Worm (Caenorhabditis elegans) whole organism, L4 larva: Measurements from ENCODE around the gene R09D1.14.

ENCODE experiments used
- F26F4.8 ChIP-seq: fragments of 200-800 bp; sonication (Bioruptor generic); conservative IDR thresholded peaks from 2 replicates; pipeline ENCODE4 v1.3.6; 2022; ENCODE audit warnings: missing genetic modification characterization, missing compliant biosample characterization
- F44E2.7 ChIP-seq: fragments of 200-800 bp; sonication (Bioruptor generic); IDR thresholded peaks from 2 replicates; pipeline ENCODE4 v2.1.2; 2022; ENCODE audit warnings: missing genetic modification characterization, missing compliant biosample characterization
- R02D3.7 ChIP-seq: fragments of 150-350 bp; sonication (generic microtip); optimal IDR thresholded peaks from 3 replicates; lab custom pipeline; 2014; ENCODE audit warnings: missing biosample characterization, missing genetic modification characterization
- ZK337.2 ChIP-seq: fragments of 200-800 bp; sonication (Bioruptor generic); IDR thresholded peaks from 2 replicates; pipeline ENCODE4 v1.3.6; 2022; ENCODE audit warnings: missing genetic modification reagents, missing genetic modification characterization, missing compliant biosample characterization
- aha-1 ChIP-seq: fragments of 150-350 bp; peaks from one replicate; lab custom pipeline; 2014; ENCODE audit warnings: missing biosample characterization, missing genetic modification characterization
- aly-2 ChIP-seq: sonication (generic microtip); optimal IDR thresholded peaks from 2 replicates; lab custom pipeline; 2018; ENCODE audit warnings: missing biosample characterization, missing genetic modification characterization
- ceh-28 ChIP-seq: fragments of 150-350 bp; optimal IDR thresholded peaks from 2 replicates; lab custom pipeline; 2014; ENCODE audit warnings: missing biosample characterization, missing genetic modification reagents, missing genetic modification characterization
- ceh-62 ChIP-seq: sonication (generic microtip); optimal IDR thresholded peaks from 2 replicates; lab custom pipeline; 2017; ENCODE audit warnings: missing biosample characterization, missing genetic modification characterization
- ceh-82 ChIP-seq: sonication (generic microtip); optimal IDR thresholded peaks from 2 replicates; lab custom pipeline; 2017; ENCODE audit warnings: missing biosample characterization, missing genetic modification characterization
- ces-1 ChIP-seq: fragments of 150-350 bp; sonication (generic microtip); optimal IDR thresholded peaks from 4 replicates; lab custom pipeline; 2014; ENCODE audit warnings: missing biosample characterization, missing genetic modification reagents, missing genetic modification characterization
- cey-2 ChIP-seq: sonication (generic microtip); optimal IDR thresholded peaks from 3 replicates; lab custom pipeline; 2017; ENCODE audit warnings: missing genetic modification characterization, mild to moderate bottlenecking, missing compliant biosample characterization, antibody characterized with exemption, borderline replicate concordance; ENCODE audit not compliant: insufficient read depth
- ctbp-1 ChIP-seq: fragments of 200-800 bp; sonication (Bioruptor generic); IDR thresholded peaks from 2 replicates; pipeline ENCODE4 v1.3.6; 2022; ENCODE audit warnings: missing genetic modification reagents, missing genetic modification characterization, missing compliant biosample characterization
- daf-16 ChIP-seq, 3 experiments: sonication (generic microtip); optimal IDR thresholded peaks; 2 replicates each; lab custom pipeline; 2016 to 2017; ENCODE audit warnings: missing genetic modification characterization in 3 of 3, missing genetic modification reagents in 3 of 3, mild to moderate bottlenecking in 2 of 3, missing compliant biosample characterization in 2 of 3, missing biosample characterization in 1 of 3, moderate library complexity in 1 of 3
- daf-8 ChIP-seq: fragments of 200-800 bp; sonication (Bioruptor generic); IDR thresholded peaks from 2 replicates; pipeline ENCODE4 v1.3.6; 2022; ENCODE audit warnings: missing genetic modification characterization, missing compliant biosample characterization
- fkh-10 ChIP-seq: fragments of 150-350 bp; optimal IDR thresholded peaks from 2 replicates; lab custom pipeline; 2014; ENCODE audit warnings: missing biosample characterization, missing genetic modification reagents, missing genetic modification characterization
- hmg-1.1 ChIP-seq: fragments of 200-800 bp; sonication (Bioruptor generic); IDR thresholded peaks from 2 replicates; pipeline ENCODE4 v1.3.6; 2022; ENCODE audit warnings: missing genetic modification reagents, missing genetic modification characterization, missing compliant biosample characterization
- lin-13 ChIP-seq: fragments of 150-350 bp; optimal IDR thresholded peaks from 2 replicates; lab custom pipeline; 2014; ENCODE audit warnings: missing biosample characterization, missing genetic modification reagents, missing genetic modification characterization
- lin-29 ChIP-seq: fragments of 200-800 bp; sonication (Bioruptor generic); IDR thresholded peaks from 2 replicates; pipeline ENCODE4 v1.3.6; 2022; ENCODE audit warnings: missing genetic modification reagents, missing genetic modification characterization, missing compliant biosample characterization
- lir-3 ChIP-seq: sonication (generic microtip); optimal IDR thresholded peaks from 2 replicates; lab custom pipeline; 2016; ENCODE audit warnings: mild to moderate bottlenecking, missing genetic modification characterization, missing compliant biosample characterization
- lsy-2 ChIP-seq, 2 experiments: fragments of 150-350 bp in 1 of 2; sonication (generic microtip) in 1 of 2; optimal IDR thresholded peaks; 2 replicates each; lab custom pipeline; 2014 to 2017; ENCODE audit warnings: missing biosample characterization in 2 of 2, missing genetic modification characterization in 2 of 2
- madf-5 ChIP-seq, 2 experiments: fragments of 200-800 bp; sonication (Bioruptor generic); IDR thresholded peaks; 2 replicates each; pipeline ENCODE4 v1.3.6; 2022; ENCODE audit warnings: missing compliant biosample characterization in 2 of 2, missing genetic modification characterization in 2 of 2
- mxl-2 ChIP-seq: fragments of 200-800 bp; sonication (Bioruptor generic); conservative IDR thresholded peaks from 2 replicates; pipeline ENCODE4 v1.3.6; 2022; ENCODE audit warnings: missing genetic modification reagents, missing genetic modification characterization, missing compliant biosample characterization
- nhr-10 ChIP-seq: fragments of 150-350 bp; optimal IDR thresholded peaks from 2 replicates; lab custom pipeline; 2014; ENCODE audit warnings: missing biosample characterization, missing genetic modification characterization
- nhr-102 ChIP-seq: sonication (generic microtip); optimal IDR thresholded peaks from 2 replicates; lab custom pipeline; 2016; ENCODE audit warnings: mild to moderate bottlenecking, missing genetic modification characterization, moderate library complexity, missing compliant biosample characterization
- nhr-11 ChIP-seq: fragments of 150-350 bp; optimal IDR thresholded peaks from 2 replicates; lab custom pipeline; 2014; ENCODE audit warnings: missing biosample characterization, missing genetic modification characterization
- nhr-111 ChIP-seq: fragments of 200-800 bp; sonication (Bioruptor generic); optimal IDR thresholded peaks from 2 replicates; lab custom pipeline; 2018; ENCODE audit warnings: mild to moderate bottlenecking, missing genetic modification characterization, missing compliant biosample characterization
- nhr-48 ChIP-seq: sonication (generic microtip); optimal IDR thresholded peaks from 2 replicates; lab custom pipeline; 2016; ENCODE audit warnings: mild to moderate bottlenecking, missing genetic modification characterization, missing compliant biosample characterization
- nhr-6 ChIP-seq: fragments of 150-350 bp; optimal IDR thresholded peaks from 2 replicates; lab custom pipeline; 2014; ENCODE audit warnings: missing biosample characterization, missing genetic modification characterization
- nhr-77 ChIP-seq: fragments of 150-350 bp; optimal IDR thresholded peaks from 2 replicates; lab custom pipeline; 2014; ENCODE audit warnings: missing biosample characterization, missing genetic modification characterization
- skn-1 ChIP-seq: fragments of 150-350 bp; optimal IDR thresholded peaks from 2 replicates; lab custom pipeline; 2014; ENCODE audit warnings: missing biosample characterization, missing genetic modification characterization
- unc-39 ChIP-seq: sonication (generic microtip); optimal IDR thresholded peaks from 2 replicates; lab custom pipeline; 2017; ENCODE audit warnings: missing biosample characterization, missing genetic modification characterization
- unc-62 ChIP-seq, 3 experiments: fragments of 150-350 bp in 1 of 3; sonication (generic microtip); optimal IDR thresholded peaks in 2 of 3; peaks in 1 of 3; 1 replicate in 1 of 3; 2 replicates in 2 of 3; lab custom pipeline; 2014 to 2017; ENCODE audit warnings: missing biosample characterization in 3 of 3, missing genetic modification characterization in 3 of 3, missing genetic modification reagents in 3 of 3, missing genotype in 1 of 3
- vab-7 ChIP-seq: fragments of 200-800 bp; sonication (Bioruptor generic); IDR thresholded peaks from 2 replicates; pipeline ENCODE4 v1.3.6; 2022; ENCODE audit warnings: missing genetic modification reagents, missing genetic modification characterization, missing compliant biosample characterization
- zag-1 ChIP-seq: fragments of 150-350 bp; optimal IDR thresholded peaks from 2 replicates; lab custom pipeline; 2014; ENCODE audit warnings: missing biosample characterization, missing genetic modification characterization
- zip-11 ChIP-seq: fragments of 200-800 bp; sonication (Bioruptor generic); IDR thresholded peaks from 2 replicates; pipeline ENCODE4 v1.3.6; 2022; ENCODE audit warnings: missing genetic modification characterization, missing compliant biosample characterization
- zip-2 ChIP-seq: fragments of 150-350 bp; optimal IDR thresholded peaks from 2 replicates; lab custom pipeline; 2014; ENCODE audit warnings: missing biosample characterization, missing genetic modification characterization

The R09D1.14 gene

ce11 chrII:9438853-9439252, 20.5 kb downstream of the R09D1.14 start:
- TF ChIP-seq unc-39 (tag; lab: Kevin White, UChicago), result no peak
- TF ChIP-seq nhr-48 (tag; lab: Kevin White, UChicago), result no peak
- TF ChIP-seq aha-1 (tag; lab: Kevin White, UChicago), result peak; percentile 3
- TF ChIP-seq unc-62 (GFP tag; optimal IDR thresholded peaks at IDR 0.05 in 1 of 2; lab: Kevin White, UChicago), result peak in 1 of 2 experiments; percentile 91
- no peak for TF ChIP-seq unc-62 (tag; optimal IDR thresholded peaks at IDR 0.05; lab: Kevin White, UChicago)
- TF ChIP-seq daf-16 (GFP tag; optimal IDR thresholded peaks at IDR 0.05; lab: Kevin White, UChicago), result no peak
- TF ChIP-seq daf-16 (tag; optimal IDR thresholded peaks at IDR 0.05; lab: Kevin White, UChicago), result no peak
- TF ChIP-seq, all 104 proteins: peak for 2

DNA sequence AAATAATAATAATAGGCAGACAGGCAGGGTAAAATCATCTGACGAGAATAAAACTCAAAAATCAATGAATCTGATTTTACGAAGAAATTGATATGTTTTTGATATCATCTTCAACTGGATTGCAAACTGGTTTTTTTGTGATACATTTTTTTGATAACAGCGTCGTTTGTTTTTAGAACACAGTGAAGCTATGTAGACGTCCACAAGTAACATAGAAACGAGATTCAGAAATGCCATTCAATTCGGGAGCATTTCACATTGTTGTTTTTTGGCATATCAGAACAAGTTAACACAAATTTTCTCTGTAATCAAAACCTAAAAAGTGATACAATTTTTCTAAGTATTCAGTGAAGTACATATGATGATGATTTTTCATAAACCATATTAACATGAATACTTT, 21.1 kb downstream of the R09D1.14 start, which contains the start of gene chil-13:
Gene chil-13 (minus strand): TSS at position 101 of the 400 bp plus-strand sequence.
- TF ChIP-seq madf-5 (GFP tag; IDR thresholded peaks at IDR 0.05; lab: Robert Waterston, UW) (no peak), lir-3 (tag; lab: Kevin White, UChicago) (no peak), F26F4.8 (no peak), skn-1 (tag; lab: Kevin White, UChicago) (no peak)
- TF ChIP-seq, all 104 proteins: peak for 0

DNA sequence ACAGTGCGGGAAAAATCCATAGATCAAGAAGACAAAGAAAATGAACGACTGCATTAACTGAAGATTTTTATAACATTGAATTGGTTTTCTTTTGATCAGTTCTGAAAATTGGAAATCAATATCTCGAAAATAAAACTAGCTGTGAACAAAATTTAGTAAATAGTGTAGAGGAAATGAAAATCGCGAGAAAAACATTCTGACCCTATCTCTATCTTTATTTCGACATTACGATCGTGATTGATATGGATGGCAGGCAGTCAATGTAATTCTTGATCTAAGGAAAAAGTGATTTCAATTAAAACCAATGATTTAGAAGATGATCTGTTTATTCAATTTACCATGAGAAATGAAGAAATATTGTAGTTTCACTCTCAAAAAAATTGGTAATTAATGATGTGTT, 23.4 kb downstream of the R09D1.14 start, which contains the start of gene kin-16:
Gene kin-16 (minus strand): TSS at position 101 of the 400 bp plus-strand sequence.
- TF ChIP-seq madf-5 (GFP tag; IDR thresholded peaks at IDR 0.05; lab: Robert Waterston, UW) (no peak), zip-11 (GFP tag; lab: Robert Waterston, UW) (no peak), R02D3.7 (no peak), nhr-10 (no peak), daf-8 (GFP tag; lab: Robert Waterston, UW) (no peak), hmg-1.1 (GFP tag; lab: Robert Waterston, UW) (no peak), ZK337.2 (GFP tag; lab: Robert Waterston, UW) (no peak), zip-2 (no peak), nhr-111 (GFP tag; lab: Kevin White, UChicago) (no peak), ctbp-1 (no peak), cey-2 (tag; lab: Kevin White, UChicago) (no peak), zag-1 (no peak), lsy-2 (tag; optimal IDR thresholded peaks at IDR 0.05; lab: Kevin White, UChicago) (no peak), nhr-77 (tag; lab: Kevin White, UChicago) (no peak)
- TF ChIP-seq, all 104 proteins: peak for 0

ce11 chrII:9433609-9434008, 25.8 kb downstream of the R09D1.14 start, which contains the start of gene kin-15:
Gene kin-15 (minus strand): TSS chrII:9433709.
- TF ChIP-seq F44E2.7 (GFP tag; lab: Robert Waterston, UW) (no peak), lin-29 (GFP tag; lab: Robert Waterston, UW) (no peak), vab-7 (GFP tag; lab: Robert Waterston, UW) (no peak), nhr-102 (tag; lab: Kevin White, UChicago) (no peak), ceh-82 (tag; lab: Kevin White, UChicago) (no peak)

- TF ChIP-seq zag-1 (no peak), ceh-62 (tag; lab: Kevin White, UChicago) (no peak), fkh-10 (GFP tag; lab: Kevin White, UChicago) (peak; percentile 42), aha-1 (tag; lab: Kevin White, UChicago) (no peak), ceh-28 (tag; lab: Kevin White, UChicago) (no peak), nhr-6 (tag; lab: Kevin White, UChicago) (no peak), lin-13 (GFP tag; lab: Kevin White, UChicago) (no peak), aly-2 (tag; lab: Kevin White, UChicago) (no peak), ces-1 (peak; percentile 37), nhr-102 (tag; lab: Kevin White, UChicago) (no peak), R02D3.7 (no peak), mxl-2 (GFP tag; lab: Robert Waterston, UW) (no peak), nhr-11 (no peak)
Measured at ce11 chrII:9431119-9431518, 28.2 kb downstream of the R09D1.14 start.
